Fruit fly (Drosophila melanogaster) whole organism, embryonic: ENCODE data around the gene SMSr.
A peak's percentile ranks its signal among the peaks of the same experiment; 100 is the strongest.

Experiments used
- Adf1 ChIP-seq: fragments of 200-800 bp; sonication (Bioruptor generic); IDR thresholded peaks from 2 replicates; pipeline ENCODE4 v1.3.6; 2022; ENCODE audit warnings: missing biosample characterization, missing genetic modification characterization
- B-H2 ChIP-seq: fragments of 200-800 bp; sonication (Bioruptor generic); optimal IDR thresholded peaks from 2 replicates; lab custom pipeline; 2018; ENCODE audit warnings: missing biosample characterization, mild to moderate bottlenecking, missing genetic modification characterization
- Bgb ChIP-seq: fragments of 200-800 bp; sonication (Bioruptor generic); IDR thresholded peaks from 2 replicates; pipeline ENCODE4 v1.3.6; 2022; ENCODE audit warnings: missing biosample characterization, missing genetic modification characterization; ENCODE audit not compliant: partially characterized antibody
- CG11504 ChIP-seq: fragments of 200-800 bp; sonication (Bioruptor generic); optimal IDR thresholded peaks from 3 replicates; lab custom pipeline; 2019; ENCODE audit warnings: missing biosample characterization, mild to moderate bottlenecking, missing genetic modification characterization, moderate library complexity
- CG11560 ChIP-seq: fragments of 200-800 bp; sonication (Bioruptor generic); IDR thresholded peaks from 3 replicates; pipeline ENCODE4 v1.3.6; 2022; ENCODE audit warnings: missing biosample characterization, missing genetic modification characterization
- CG12769 ChIP-seq: fragments of 200-800 bp; sonication (Bioruptor generic); optimal IDR thresholded peaks from 2 replicates; lab custom pipeline; 2019; ENCODE audit warnings: missing biosample characterization, mild to moderate bottlenecking, missing genetic modification characterization, moderate library complexity
- CG15696 ChIP-seq: fragments of 200-800 bp; sonication (Bioruptor generic); optimal IDR thresholded peaks from 2 replicates; lab custom pipeline; 2019; ENCODE audit warnings: missing biosample characterization, mild to moderate bottlenecking, missing genetic modification characterization, moderate library complexity
- CG1602 ChIP-seq: fragments of 200-800 bp; sonication (Bioruptor generic); optimal IDR thresholded peaks from 3 replicates; lab custom pipeline; 2016; ENCODE audit warnings: missing biosample characterization, missing genetic modification characterization
- CG17361 ChIP-seq: fragments of 200-800 bp; sonication (Bioruptor generic); IDR thresholded peaks from 3 replicates; pipeline ENCODE4 v1.3.6; 2022; ENCODE audit warnings: missing biosample characterization, missing genetic modification characterization
- CG17802 ChIP-seq: fragments of 200-800 bp; sonication (Bioruptor generic); optimal IDR thresholded peaks from 2 replicates; lab custom pipeline; 2018; ENCODE audit warnings: missing biosample characterization, mild to moderate bottlenecking, missing genetic modification characterization, moderate library complexity
- CG18011 ChIP-seq: fragments of 200-800 bp; sonication (Bioruptor generic); optimal IDR thresholded peaks from 2 replicates; lab custom pipeline; 2017; ENCODE audit warnings: missing biosample characterization, missing genetic modification characterization, mild to moderate bottlenecking, moderate library complexity, missing genotype
- CG34376 ChIP-seq: fragments of 200-800 bp; sonication (Bioruptor generic); optimal IDR thresholded peaks from 2 replicates; lab custom pipeline; 2018; ENCODE audit warnings: missing biosample characterization, mild to moderate bottlenecking, missing genetic modification characterization
- CG6791 ChIP-seq: fragments of 200-800 bp; sonication (Bioruptor generic); IDR thresholded peaks from 3 replicates; pipeline ENCODE4 v1.3.6; 2022; ENCODE audit warnings: missing biosample characterization, missing genetic modification characterization; ENCODE audit not compliant: partially characterized antibody
- CG6813 ChIP-seq: fragments of 200-800 bp; sonication (Bioruptor generic); optimal IDR thresholded peaks from 2 replicates; lab custom pipeline; 2017; ENCODE audit warnings: missing biosample characterization, missing genetic modification characterization, mild to moderate bottlenecking, moderate library complexity, missing genetic modification reagents
- CG7745 ChIP-seq: fragments of 200-800 bp; sonication (Bioruptor generic); optimal IDR thresholded peaks from 2 replicates; lab custom pipeline; 2018; ENCODE audit warnings: missing biosample characterization, mild to moderate bottlenecking, missing genetic modification characterization, moderate library complexity
- CG8290 ChIP-seq, 3 experiments: fragments of 200-800 bp; sonication (Bioruptor generic); optimal IDR thresholded peaks; 2 replicates each; lab custom pipeline; 2016 to 2019; ENCODE audit warnings: missing biosample characterization in 3 of 3, missing genetic modification characterization in 3 of 3, mild to moderate bottlenecking in 2 of 3, moderate library complexity in 1 of 3
- CG8359 ChIP-seq: fragments of 200-800 bp; sonication (Bioruptor generic); optimal IDR thresholded peaks from 2 replicates; lab custom pipeline; 2017; ENCODE audit warnings: missing biosample characterization, mild to moderate bottlenecking, missing genetic modification characterization, borderline replicate concordance
- CG8478 ChIP-seq: fragments of >200 bp; optimal IDR thresholded peaks from 2 replicates; lab custom pipeline; 2018
- CG9876 ChIP-seq: fragments of 200-800 bp; sonication (Bioruptor generic); optimal IDR thresholded peaks from 2 replicates; lab custom pipeline; 2016; ENCODE audit warnings: missing biosample characterization, missing genetic modification characterization
- Doc3 ChIP-seq: fragments of 200-800 bp; sonication (Bioruptor generic); IDR thresholded peaks from 3 replicates; pipeline ENCODE4 v1.3.6; 2022; ENCODE audit warnings: missing biosample characterization, missing genetic modification characterization; ENCODE audit not compliant: partially characterized antibody
- Drgx ChIP-seq: fragments of 200-800 bp; sonication (Bioruptor generic); IDR thresholded peaks from 2 replicates; pipeline ENCODE4 v1.3.6; 2022; ENCODE audit warnings: missing biosample characterization, missing genetic modification characterization
- Elba2 ChIP-seq: fragments of 200-800 bp; sonication (Bioruptor generic); optimal IDR thresholded peaks from 3 replicates; lab custom pipeline; 2016; ENCODE audit warnings: missing biosample characterization, missing genetic modification characterization
- Fer1 ChIP-seq: fragments of 200-800 bp; sonication (Bioruptor generic); optimal IDR thresholded peaks from 2 replicates; lab custom pipeline; 2017; ENCODE audit warnings: missing biosample characterization, mild to moderate bottlenecking, missing genetic modification characterization
- HLHmδ ChIP-seq: fragments of 200-800 bp; sonication (Bioruptor generic); optimal IDR thresholded peaks from 2 replicates; lab custom pipeline; 2018; ENCODE audit warnings: missing biosample characterization, mild to moderate bottlenecking, missing genetic modification characterization, moderate library complexity
- Jarid2 ChIP-seq: fragments of 200-800 bp; sonication (Bioruptor generic); optimal IDR thresholded peaks from 3 replicates; lab custom pipeline; 2017; ENCODE audit warnings: mild to moderate bottlenecking, missing biosample characterization, missing genetic modification reagents, missing genetic modification characterization
- Kr ChIP-seq: fragments of 200-800 bp; sonication (Bioruptor generic); optimal IDR thresholded peaks from 2 replicates; lab custom pipeline; 2017; ENCODE audit warnings: missing biosample characterization, mild to moderate bottlenecking, missing genetic modification characterization
- Nf-YB ChIP-seq: fragments of 200-800 bp; sonication (Bioruptor generic); optimal IDR thresholded peaks from 3 replicates; lab custom pipeline; 2019; ENCODE audit warnings: missing biosample characterization, mild to moderate bottlenecking, missing genetic modification characterization, moderate library complexity
- Nf-YC ChIP-seq: fragments of 200-800 bp; optimal IDR thresholded peaks from 3 replicates; lab custom pipeline; 2019; ENCODE audit warnings: missing biosample characterization, mild to moderate bottlenecking, missing genetic modification characterization, moderate library complexity
- NfI ChIP-seq: fragments of 200-800 bp; sonication (Bioruptor generic); optimal IDR thresholded peaks from 3 replicates; lab custom pipeline; 2018; ENCODE audit warnings: missing biosample characterization, mild to moderate bottlenecking, missing genetic modification characterization, moderate library complexity
- Oli ChIP-seq: fragments of 200-800 bp; sonication (Bioruptor generic); optimal IDR thresholded peaks from 2 replicates; lab custom pipeline; 2018; ENCODE audit warnings: missing biosample characterization, mild to moderate bottlenecking, missing genetic modification characterization, moderate library complexity
- Spps ChIP-seq: fragments of 200-800 bp; sonication (Bioruptor generic); optimal IDR thresholded peaks from 2 replicates; lab custom pipeline; 2018; ENCODE audit warnings: missing biosample characterization, mild to moderate bottlenecking, missing genetic modification characterization
- Tbp ChIP-seq: fragments of >200 bp; optimal IDR thresholded peaks from 2 replicates; lab custom pipeline; 2018; ENCODE audit warnings: missing biosample characterization, missing genetic modification characterization
- cad ChIP-seq: fragments of >200 bp; optimal IDR thresholded peaks from 2 replicates; lab custom pipeline; 2017; ENCODE audit warnings: missing biosample characterization, missing genetic modification characterization
- chinmo ChIP-seq: fragments of 200-800 bp; sonication (Bioruptor generic); IDR thresholded peaks from 4 replicates; pipeline ENCODE4 v1.3.6; 2022; ENCODE audit warnings: missing biosample characterization, missing genetic modification characterization; ENCODE audit not compliant: partially characterized antibody
- dmrt11E ChIP-seq: fragments of 200-800 bp; sonication (Bioruptor generic); optimal IDR thresholded peaks from 3 replicates; lab custom pipeline; 2018; ENCODE audit warnings: missing biosample characterization, mild to moderate bottlenecking, missing genetic modification characterization, moderate library complexity
- eve ChIP-seq, 2 experiments: fragments of >200 bp; optimal IDR thresholded peaks; 2 replicates each; lab custom pipeline; 2017; ENCODE audit warnings: missing biosample characterization in 2 of 2, missing genetic modification characterization in 2 of 2
- fd64A ChIP-seq: fragments of 200-800 bp; sonication (Bioruptor generic); optimal IDR thresholded peaks from 3 replicates; lab custom pipeline; 2018; ENCODE audit warnings: missing biosample characterization, mild to moderate bottlenecking, missing genetic modification characterization
- fru ChIP-seq: fragments of >200 bp; optimal IDR thresholded peaks from 2 replicates; lab custom pipeline; 2017
- gsb ChIP-seq: fragments of 200-800 bp; sonication (Bioruptor generic); IDR thresholded peaks from 2 replicates; pipeline ENCODE4 v1.3.6; 2022; ENCODE audit warnings: missing biosample characterization, missing genetic modification characterization
- hb ChIP-seq: fragments of 200-800 bp; sonication (Bioruptor generic); IDR thresholded peaks from 3 replicates; pipeline ENCODE4 v1.3.6; 2022; ENCODE audit warnings: missing biosample characterization, missing genetic modification characterization; ENCODE audit not compliant: partially characterized antibody
- pb ChIP-seq: fragments of 200-800 bp; sonication (Bioruptor generic); optimal IDR thresholded peaks from 3 replicates; lab custom pipeline; 2016; ENCODE audit warnings: missing biosample characterization, missing genetic modification characterization
- phol ChIP-seq: fragments of 200-800 bp; sonication (Bioruptor generic); optimal IDR thresholded peaks from 3 replicates; lab custom pipeline; 2018; ENCODE audit warnings: missing biosample characterization, mild to moderate bottlenecking, missing genetic modification characterization, moderate library complexity
- prd ChIP-seq, 3 experiments: fragments of >200 bp in 2 of 3; fragments of 200-800 bp in 1 of 3; sonication (Bioruptor generic) in 1 of 3; optimal IDR thresholded peaks in 2 of 3; IDR thresholded peaks in 1 of 3; 2 replicates in 2 of 3; 3 replicates in 1 of 3; pipeline versions ENCODE4 v1.3.6 to Lab custom; 2017 to 2022; ENCODE audit warnings: missing biosample characterization in 1 of 3, missing genetic modification characterization in 1 of 3
- rib ChIP-seq: fragments of 200-800 bp; sonication (Bioruptor generic); IDR thresholded peaks from 2 replicates; pipeline ENCODE4 v1.3.6; 2022; ENCODE audit warnings: missing biosample characterization, missing genetic modification characterization
- scrt ChIP-seq: fragments of 200-800 bp; sonication (Bioruptor generic); optimal IDR thresholded peaks from 2 replicates; lab custom pipeline; 2018; ENCODE audit warnings: missing biosample characterization, mild to moderate bottlenecking, missing genetic modification characterization, moderate library complexity
- so ChIP-seq: fragments of 200-800 bp; sonication (Bioruptor generic); IDR thresholded peaks from 3 replicates; pipeline ENCODE4 v1.3.6; 2022; ENCODE audit warnings: missing biosample characterization, missing genetic modification characterization
- sqz ChIP-seq: fragments of 200-800 bp; sonication (Bioruptor generic); optimal IDR thresholded peaks from 3 replicates; lab custom pipeline; 2018; ENCODE audit warnings: missing biosample characterization, mild to moderate bottlenecking, missing genetic modification characterization
- z ChIP-seq: fragments of 200-800 bp; sonication (Bioruptor generic); IDR thresholded peaks from 3 replicates; pipeline ENCODE4 v1.3.6; 2022; ENCODE audit warnings: missing biosample characterization, missing genetic modification characterization
- zen ChIP-seq: fragments of 200-800 bp; sonication (Bioruptor generic); optimal IDR thresholded peaks from 3 replicates; lab custom pipeline; 2018; ENCODE audit warnings: missing biosample characterization, mild to moderate bottlenecking, missing genetic modification characterization, moderate library complexity
- zfh1 ChIP-seq: fragments of 200-800 bp; sonication (Bioruptor generic); IDR thresholded peaks from 3 replicates; pipeline ENCODE4 v1.3.6; 2022; ENCODE audit warnings: missing biosample characterization, missing genetic modification characterization

Gene SMSr

DNA sequence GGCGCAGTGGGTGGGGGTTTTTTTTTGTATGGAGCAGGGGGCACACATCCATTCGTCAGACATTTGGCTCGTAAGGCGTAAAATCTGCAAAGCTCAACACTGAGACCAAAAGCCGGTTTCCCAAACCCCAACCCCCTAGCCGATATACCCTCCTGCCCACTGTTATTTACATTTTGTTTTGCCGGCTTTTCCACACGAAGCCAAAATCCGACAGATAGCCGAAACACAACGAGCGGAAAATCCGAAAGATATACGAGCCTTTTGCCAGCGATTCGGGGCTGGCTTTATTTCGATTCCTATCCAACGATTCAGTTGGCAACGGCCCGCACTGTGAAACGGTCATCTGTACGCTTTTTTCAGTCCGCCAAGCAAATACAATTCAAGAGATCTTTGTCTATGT, 42.2 kb upstream of the SMSr start, which contains the start of gene CG42458 (continued):
- TF ChIP-seq CG8290 (GFP tag; optimal IDR thresholded peaks at IDR 0.05; lab: Kevin White, UChicago) (no peak), CG8290 (tag; optimal IDR thresholded peaks at IDR 0.05; lab: Kevin White, UChicago) (peak in 1 of 2 experiments; percentile 29), fru (lab: Kevin White, UChicago) (no peak), pb (GFP tag; lab: Kevin White, UChicago) (no peak), gsb (GFP tag; lab: Robert Waterston, UW) (no peak), zfh1 (GFP tag; lab: Robert Waterston, UW) (no peak), CG6813 (GFP tag; lab: Kevin White, UChicago) (no peak), Jarid2 (GFP tag; lab: Kevin White, UChicago) (peak; percentile 63), Drgx (no peak), HLHmδ (GFP tag; lab: Kevin White, UChicago) (no peak), hb (GFP tag; lab: Robert Waterston, UW) (no peak), fd64A (no peak), CG18011 (GFP tag; lab: Kevin White, UChicago) (no peak), eve (GFP tag; optimal IDR thresholded peaks at IDR 0.05; lab: Kevin White, UChicago) (no peak), dmrt11E (no peak), Tbp (GFP tag; lab: Kevin White, UChicago) (no peak), prd (optimal IDR thresholded peaks at IDR 0.05; lab: Kevin White, UChicago) (no peak), prd (GFP tag; IDR thresholded peaks at IDR 0.05; lab: Robert Waterston, UW) (0 out of 3 replicates have a peak, but pooled peaks have one; percentile 20), Fer1 (GFP tag; lab: Kevin White, UChicago) (peak; percentile 27), so (GFP tag; lab: Robert Waterston, UW) (no peak), rib (no peak), CG9876 (GFP tag; lab: Kevin White, UChicago) (no peak), Doc3 (GFP tag; lab: Robert Waterston, UW) (no peak), CG11560 (no peak), Spps (no peak), Bgb (GFP tag; lab: Robert Waterston, UW) (peak; percentile 16; the same call in 1 of the 2 replicates), CG12769 (tag; lab: Kevin White, UChicago) (peak; percentile 35), Nf-YB (GFP tag; lab: Kevin White, UChicago) (peak; percentile 54), CG7745 (no peak), B-H2 (GFP tag; lab: Kevin White, UChicago) (peak; percentile 39), Nf-YC (peak; percentile 85), zen (tag; lab: Kevin White, UChicago) (no peak), Elba2 (GFP tag; lab: Kevin White, UChicago) (no peak), cad (GFP tag; lab: Kevin White, UChicago) (no peak), CG11504 (peak; percentile 72), CG6791 (GFP tag; lab: Robert Waterston, UW) (no peak), CG8478 (lab: Kevin White, UChicago) (no peak), scrt (GFP tag; lab: Kevin White, UChicago) (peak; percentile 6), CG8359 (GFP tag; lab: Kevin White, UChicago) (no peak), NfI (no peak), chinmo (0 out of 4 replicates have a peak, but pooled peaks have one; percentile 33), Kr (GFP tag; lab: Kevin White, UChicago) (no peak), CG34376 (GFP tag; lab: Kevin White, UChicago) (no peak), CG17802 (tag; lab: Kevin White, UChicago) (no peak), CG1602 (GFP tag; lab: Kevin White, UChicago) (no peak), z (GFP tag; lab: Robert Waterston, UW) (no peak), phol (tag; lab: Kevin White, UChicago) (no peak), Oli (no peak), CG17361 (GFP tag; lab: Robert Waterston, UW) (no peak), CG15696 (tag; lab: Kevin White, UChicago) (no peak), sqz (GFP tag; lab: Kevin White, UChicago) (peak; percentile 54), Adf1 (GFP tag; lab: Robert Waterston, UW) (peak; percentile 38; the same call in 1 of the 2 replicates)
- TF ChIP-seq, all 482 proteins: peak for 28
